Fruit fly (Drosophila melanogaster) whole organism, embryonic: Measurements from ENCODE around the gene CG7432.
A peak's percentile ranks its signal among the peaks of the same experiment; 100 is the strongest.

Source experiments
- ATbp ChIP-seq: fragments of 200-800 bp; sonication (Bioruptor generic); optimal IDR thresholded peaks from 2 replicates; lab custom pipeline; 2017; ENCODE audit warnings: missing biosample characterization, mild to moderate bottlenecking, missing genetic modification characterization, missing genetic modification reagents
- Atf6 ChIP-seq: fragments of 200-800 bp; sonication (Bioruptor generic); IDR thresholded peaks from 2 replicates; pipeline ENCODE4 v1.3.6; 2022; ENCODE audit warnings: missing biosample characterization, missing genetic modification characterization
- CG11085 ChIP-seq: fragments of 200-800 bp; sonication (Bioruptor generic); IDR thresholded peaks from 2 replicates; pipeline ENCODE4 v1.3.6; 2022; ENCODE audit warnings: missing biosample characterization, missing genetic modification characterization
- CG12155 ChIP-seq: fragments of 200-800 bp; sonication (Bioruptor generic); optimal IDR thresholded peaks from 3 replicates; lab custom pipeline; 2016; ENCODE audit warnings: missing biosample characterization, missing genetic modification characterization
- CG13123 ChIP-seq: fragments of 200-800 bp; sonication (Bioruptor generic); optimal IDR thresholded peaks from 2 replicates; lab custom pipeline; 2016; ENCODE audit warnings: missing biosample characterization, missing genetic modification characterization
- CG1529 ChIP-seq: fragments of 200-800 bp; sonication (Bioruptor generic); optimal IDR thresholded peaks from 3 replicates; lab custom pipeline; 2018; ENCODE audit warnings: missing biosample characterization, missing genetic modification characterization
- CG17361 ChIP-seq: fragments of 200-800 bp; sonication (Bioruptor generic); IDR thresholded peaks from 3 replicates; pipeline ENCODE4 v1.3.6; 2022; ENCODE audit warnings: missing biosample characterization, missing genetic modification characterization
- CG17829 ChIP-seq: fragments of 200-800 bp; optimal IDR thresholded peaks from 2 replicates; lab custom pipeline; 2019; ENCODE audit warnings: missing biosample characterization, mild to moderate bottlenecking, missing genetic modification characterization, moderate library complexity
- CG2889 ChIP-seq: fragments of 200-800 bp; sonication (Bioruptor generic); IDR thresholded peaks from 3 replicates; pipeline ENCODE4 v1.3.6; 2022; ENCODE audit warnings: missing biosample characterization, missing genetic modification characterization
- CG30403 ChIP-seq: fragments of 200-800 bp; sonication (Bioruptor generic); optimal IDR thresholded peaks from 3 replicates; lab custom pipeline; 2016; ENCODE audit warnings: missing biosample characterization, missing genetic modification characterization
- CG4328 ChIP-seq: fragments of 200-800 bp; sonication (Bioruptor generic); optimal IDR thresholded peaks from 3 replicates; lab custom pipeline; 2017; ENCODE audit warnings: missing biosample characterization, missing genetic modification reagents, missing genetic modification characterization
- CG7928 ChIP-seq: fragments of 200-800 bp; sonication (Bioruptor generic); optimal IDR thresholded peaks from 2 replicates; lab custom pipeline; 2017; ENCODE audit warnings: missing biosample characterization, mild to moderate bottlenecking, missing genetic modification characterization
- CG8290 ChIP-seq, 3 experiments: fragments of 200-800 bp; sonication (Bioruptor generic); optimal IDR thresholded peaks; 2 replicates each; lab custom pipeline; 2016 to 2019; ENCODE audit warnings: missing biosample characterization in 3 of 3, missing genetic modification characterization in 3 of 3, mild to moderate bottlenecking in 2 of 3, moderate library complexity in 1 of 3
- CG8359 ChIP-seq: fragments of 200-800 bp; sonication (Bioruptor generic); optimal IDR thresholded peaks from 2 replicates; lab custom pipeline; 2017; ENCODE audit warnings: missing biosample characterization, mild to moderate bottlenecking, missing genetic modification characterization, borderline replicate concordance
- CG8944 ChIP-seq: fragments of 200-800 bp; sonication (Bioruptor generic); optimal IDR thresholded peaks from 3 replicates; lab custom pipeline; 2016; ENCODE audit warnings: missing biosample characterization, missing genetic modification characterization
- Camta ChIP-seq: fragments of 200-800 bp; sonication (Bioruptor generic); optimal IDR thresholded peaks from 2 replicates; lab custom pipeline; 2016; ENCODE audit warnings: missing biosample characterization, missing genetic modification characterization
- D ChIP-seq, 2 experiments: fragments of 200-800 bp in 1 of 2; fragments of >200 bp in 1 of 2; sonication (Bioruptor generic) in 1 of 2; optimal IDR thresholded peaks; 2 replicates in 1 of 2; 3 replicates in 1 of 2; lab custom pipeline; 2017; ENCODE audit warnings: mild to moderate bottlenecking in 1 of 2, missing biosample characterization in 1 of 2, missing genetic modification characterization in 1 of 2, missing genetic modification reagents in 1 of 2
- Dek ChIP-seq: fragments of 200-800 bp; sonication (Bioruptor generic); optimal IDR thresholded peaks from 3 replicates; lab custom pipeline; 2019; ENCODE audit warnings: missing biosample characterization, mild to moderate bottlenecking, missing genetic modification characterization, moderate library complexity
- Dll ChIP-seq: fragments of 200-800 bp; sonication (Bioruptor generic); IDR thresholded peaks from 4 replicates; pipeline ENCODE4 v1.3.6; 2022; ENCODE audit warnings: missing biosample characterization, missing genetic modification characterization; ENCODE audit not compliant: partially characterized antibody
- E2f2 ChIP-seq: fragments of 200-800 bp; sonication (Bioruptor generic); IDR thresholded peaks from 2 replicates; pipeline ENCODE4 v1.3.6; 2022; ENCODE audit warnings: missing biosample characterization, missing genetic modification characterization
- Fer2 ChIP-seq: fragments of 200-800 bp; sonication (Bioruptor generic); optimal IDR thresholded peaks from 2 replicates; lab custom pipeline; 2018; ENCODE audit warnings: missing biosample characterization, mild to moderate bottlenecking, missing genetic modification characterization, moderate library complexity
- Gug ChIP-seq: fragments of 200-800 bp; sonication (Bioruptor generic); IDR thresholded peaks from 4 replicates; pipeline ENCODE4 v1.3.6; 2022; ENCODE audit warnings: missing biosample characterization, missing genetic modification characterization
- HmgD ChIP-seq: fragments of 200-800 bp; sonication (Bioruptor generic); optimal IDR thresholded peaks from 3 replicates; lab custom pipeline; 2016; ENCODE audit warnings: missing biosample characterization, missing genetic modification characterization
- Kr ChIP-seq: fragments of 200-800 bp; sonication (Bioruptor generic); optimal IDR thresholded peaks from 2 replicates; lab custom pipeline; 2017; ENCODE audit warnings: missing biosample characterization, mild to moderate bottlenecking, missing genetic modification characterization
- Meics ChIP-seq: fragments of 200-800 bp; sonication (Bioruptor generic); optimal IDR thresholded peaks from 2 replicates; lab custom pipeline; 2017; ENCODE audit warnings: missing biosample characterization, mild to moderate bottlenecking, missing genetic modification characterization
- NfI ChIP-seq: fragments of 200-800 bp; sonication (Bioruptor generic); optimal IDR thresholded peaks from 3 replicates; lab custom pipeline; 2018; ENCODE audit warnings: missing biosample characterization, mild to moderate bottlenecking, missing genetic modification characterization, moderate library complexity
- Poxn ChIP-seq: fragments of 200-800 bp; sonication (Bioruptor generic); IDR thresholded peaks from 2 replicates; pipeline ENCODE4 v1.3.6; 2022; ENCODE audit warnings: missing biosample characterization, missing genetic modification characterization
- Scr ChIP-seq: fragments of 200-800 bp; sonication (Bioruptor generic); IDR thresholded peaks from 2 replicates; pipeline ENCODE4 v1.3.6; 2022; ENCODE audit warnings: missing biosample characterization, missing genetic modification characterization; ENCODE audit not compliant: partially characterized antibody
- Spps ChIP-seq: fragments of 200-800 bp; sonication (Bioruptor generic); optimal IDR thresholded peaks from 2 replicates; lab custom pipeline; 2018; ENCODE audit warnings: missing biosample characterization, mild to moderate bottlenecking, missing genetic modification characterization
- ac ChIP-seq: fragments of 200-800 bp; sonication (Bioruptor generic); optimal IDR thresholded peaks from 3 replicates; lab custom pipeline; 2017; ENCODE audit warnings: missing biosample characterization, mild to moderate bottlenecking, missing genetic modification characterization
- aop ChIP-seq: fragments of 200-800 bp; sonication (Bioruptor generic); IDR thresholded peaks from 2 replicates; pipeline ENCODE4 v1.3.6; 2022; ENCODE audit warnings: missing biosample characterization, missing genetic modification characterization
- bbx ChIP-seq: fragments of 200-800 bp; sonication (Bioruptor generic); IDR thresholded peaks from 2 replicates; pipeline ENCODE4 v1.3.6; 2022; ENCODE audit warnings: missing biosample characterization, missing genetic modification characterization; ENCODE audit not compliant: partially characterized antibody
- bcd ChIP-seq: fragments of 200-800 bp; sonication (Bioruptor generic); optimal IDR thresholded peaks from 2 replicates; lab custom pipeline; 2017; ENCODE audit warnings: missing biosample characterization, mild to moderate bottlenecking, missing genetic modification characterization
- cg ChIP-seq: fragments of 200-800 bp; sonication (Bioruptor generic); optimal IDR thresholded peaks from 3 replicates; lab custom pipeline; 2019; ENCODE audit warnings: missing biosample characterization, mild to moderate bottlenecking, missing genetic modification characterization, moderate library complexity
- chm ChIP-seq: fragments of 200-800 bp; sonication (Bioruptor generic); IDR thresholded peaks from 2 replicates; pipeline ENCODE4 v1.3.6; 2022; ENCODE audit warnings: missing biosample characterization, missing genetic modification characterization
- crp ChIP-seq, 2 experiments: fragments of 200-800 bp; sonication (Bioruptor generic); optimal IDR thresholded peaks; 2 replicates in 1 of 2; 3 replicates in 1 of 2; lab custom pipeline; 2017; ENCODE audit warnings: missing biosample characterization in 2 of 2, missing genetic modification characterization in 2 of 2, mild to moderate bottlenecking in 1 of 2, moderate library complexity in 1 of 2
- cwo ChIP-seq: fragments of 200-800 bp; sonication (Bioruptor generic); optimal IDR thresholded peaks from 3 replicates; lab custom pipeline; 2017; ENCODE audit warnings: missing biosample characterization, missing genetic modification characterization, mild to moderate bottlenecking, moderate library complexity, missing genetic modification reagents
- dpn ChIP-seq, 2 experiments: fragments of 200-800 bp; sonication (Bioruptor generic); optimal IDR thresholded peaks; 3 replicates each; lab custom pipeline; 2016; ENCODE audit warnings: missing biosample characterization in 2 of 2, missing genetic modification characterization in 2 of 2
- dysf ChIP-seq: fragments of 200-800 bp; sonication (Bioruptor generic); IDR thresholded peaks from 3 replicates; pipeline ENCODE4 v1.3.6; 2022; ENCODE audit warnings: missing biosample characterization, missing genetic modification characterization
- gem ChIP-seq: fragments of 200-800 bp; sonication (Bioruptor generic); optimal IDR thresholded peaks from 2 replicates; lab custom pipeline; 2019; ENCODE audit warnings: missing biosample characterization, mild to moderate bottlenecking, missing genetic modification characterization, moderate library complexity
- ham ChIP-seq: fragments of 200-800 bp; sonication (Bioruptor generic); IDR thresholded peaks from 2 replicates; pipeline ENCODE4 v1.3.6; 2022; ENCODE audit warnings: missing biosample characterization, missing genetic modification characterization
- jumu ChIP-seq: fragments of 200-800 bp; sonication (Bioruptor generic); optimal IDR thresholded peaks from 3 replicates; lab custom pipeline; 2016; ENCODE audit warnings: missing biosample characterization, missing genetic modification characterization
- lab ChIP-seq: fragments of 200-800 bp; sonication (Bioruptor generic); optimal IDR thresholded peaks from 3 replicates; lab custom pipeline; 2017; ENCODE audit warnings: missing biosample characterization, missing genetic modification characterization, mild to moderate bottlenecking, moderate library complexity, missing genetic modification reagents
- nmo ChIP-seq: fragments of 200-800 bp; sonication (Bioruptor generic); optimal IDR thresholded peaks from 2 replicates; lab custom pipeline; 2018; ENCODE audit warnings: missing biosample characterization, mild to moderate bottlenecking, missing genetic modification characterization, moderate library complexity
- onecut ChIP-seq: fragments of 200-800 bp; sonication (Bioruptor generic); IDR thresholded peaks from 2 replicates; pipeline ENCODE4 v1.3.6; 2022; ENCODE audit warnings: missing biosample characterization, missing genetic modification characterization
- sna ChIP-seq: fragments of 200-800 bp; sonication (Bioruptor generic); IDR thresholded peaks from 2 replicates; pipeline ENCODE4 v1.3.6; 2022; ENCODE audit warnings: missing biosample characterization, missing genetic modification characterization; ENCODE audit not compliant: partially characterized antibody
- sqz ChIP-seq: fragments of 200-800 bp; sonication (Bioruptor generic); optimal IDR thresholded peaks from 3 replicates; lab custom pipeline; 2018; ENCODE audit warnings: missing biosample characterization, mild to moderate bottlenecking, missing genetic modification characterization

CG7432 gene

DNA sequence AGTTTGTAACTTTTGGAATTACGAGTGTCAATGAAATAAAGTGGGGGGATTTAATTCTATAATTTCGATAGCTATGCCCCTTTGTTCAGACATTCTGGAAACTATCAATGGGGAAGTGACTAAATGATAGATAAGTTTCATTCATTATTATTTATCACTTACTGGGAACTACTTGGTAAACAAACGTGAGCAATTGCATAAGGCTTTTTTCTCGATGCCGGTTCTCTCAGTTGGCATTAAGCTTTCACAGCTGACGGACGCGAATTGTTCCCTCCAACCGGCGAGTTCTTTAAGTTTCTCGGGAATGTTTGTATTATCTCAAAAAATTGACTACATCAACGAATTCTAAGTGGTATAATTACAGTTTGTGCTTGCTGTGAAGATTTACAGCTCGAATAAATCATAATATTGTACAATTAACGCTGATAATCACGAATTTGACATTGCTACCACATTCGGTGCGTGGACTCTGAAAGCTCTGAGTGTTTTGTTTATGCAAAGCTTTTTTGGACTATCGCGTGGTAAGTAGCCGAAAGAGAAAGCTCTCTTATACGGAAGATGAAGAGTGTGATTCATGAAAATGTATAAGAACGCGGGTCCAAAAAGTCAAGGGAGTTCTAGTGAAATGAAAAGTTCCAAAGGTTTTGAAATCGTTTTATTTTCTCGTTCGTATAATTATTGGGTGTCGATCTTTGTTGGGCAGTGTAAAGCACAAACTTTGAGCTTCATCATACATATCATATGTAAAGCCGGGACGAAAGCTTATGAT is 6.6 kb downstream of the CG7432 start, which contains the start of gene Naam (continued):
- TF ChIP-seq dpn (GFP tag; optimal IDR thresholded peaks at IDR 0.05; lab: Kevin White, UChicago) (peak; percentile 85 to 87), Gug (peak; percentile 52; the same call in 2 of the 4 replicates), gem (tag; lab: Kevin White, UChicago) (peak; percentile 83), cg (GFP tag; lab: Kevin White, UChicago) (no peak), CG8359 (GFP tag; lab: Kevin White, UChicago) (no peak), chm (GFP tag; lab: Robert Waterston, UW) (peak; percentile 73; the same call in 1 of the 2 replicates), D (optimal IDR thresholded peaks at IDR 0.05; lab: Kevin White, UChicago) (no peak), D (GFP tag; optimal IDR thresholded peaks at IDR 0.05; lab: Kevin White, UChicago) (no peak), CG2889 (GFP tag; lab: Robert Waterston, UW) (peak; percentile 53; the same call in 2 of the 3 replicates), CG8290 (GFP tag; optimal IDR thresholded peaks at IDR 0.05; lab: Kevin White, UChicago) (no peak), CG8290 (tag; optimal IDR thresholded peaks at IDR 0.05; lab: Kevin White, UChicago) (peak in 1 of 2 experiments; percentile 87), Poxn (GFP tag; lab: Robert Waterston, UW) (no peak), CG8944 (GFP tag; lab: Kevin White, UChicago) (peak; percentile 47), ham (GFP tag; lab: Robert Waterston, UW) (no peak), CG11085 (GFP tag; lab: Robert Waterston, UW) (peak; percentile 62; the same call in 1 of the 2 replicates), HmgD (peak; percentile 30), Kr (GFP tag; lab: Kevin White, UChicago) (no peak), CG17361 (GFP tag; lab: Robert Waterston, UW) (peak; percentile 78), onecut (peak; percentile 60; the same call in 1 of the 2 replicates), ac (GFP tag; lab: Kevin White, UChicago) (no peak), Camta (GFP tag; lab: Kevin White, UChicago) (peak; percentile 74), bbx (GFP tag; lab: Robert Waterston, UW) (no peak), E2f2 (GFP tag; lab: Robert Waterston, UW) (peak; percentile 57; the same call in 1 of the 2 replicates), dysf (GFP tag; lab: Robert Waterston, UW) (peak; percentile 76), CG7928 (GFP tag; lab: Kevin White, UChicago) (peak; percentile 60), cwo (GFP tag; lab: Kevin White, UChicago) (peak; percentile 78), CG12155 (GFP tag; lab: Kevin White, UChicago) (peak; percentile 71), aop (GFP tag; lab: Robert Waterston, UW) (no peak), Dll (no peak), Scr (no peak; the same call in 1 of the 2 replicates), Dek (tag; lab: Kevin White, UChicago) (peak; percentile 70), CG4328 (GFP tag; lab: Kevin White, UChicago) (peak; percentile 39), CG30403 (GFP tag; lab: Kevin White, UChicago) (peak; percentile 82), crp (GFP tag; optimal IDR thresholded peaks at IDR 0.05; lab: Kevin White, UChicago) (peak in 1 of 2 experiments; percentile 61), sna (GFP tag; lab: Robert Waterston, UW) (no peak), CG13123 (GFP tag; lab: Kevin White, UChicago) (peak; percentile 33), lab (peak; percentile 93), bcd (GFP tag; lab: Kevin White, UChicago) (peak; percentile 71), sqz (GFP tag; lab: Kevin White, UChicago) (no peak), Spps (tag; lab: Kevin White, UChicago) (no peak), jumu (GFP tag; lab: Kevin White, UChicago) (peak; percentile 61), nmo (peak; percentile 61), NfI (GFP tag; lab: Kevin White, UChicago) (peak; percentile 86), CG1529 (GFP tag; lab: Kevin White, UChicago) (peak; percentile 30), CG17829 (tag; lab: Kevin White, UChicago) (peak; percentile 74), Atf6 (GFP tag; lab: Robert Waterston, UW) (peak; percentile 86), Fer2 (tag; lab: Kevin White, UChicago) (peak; percentile 69), ATbp (GFP tag; lab: Kevin White, UChicago) (peak; percentile 80), Meics (GFP tag; lab: Kevin White, UChicago) (peak; percentile 87)
